ENCODE assay signal across 1 fruit fly cellular context in the genomic region with DNA sequence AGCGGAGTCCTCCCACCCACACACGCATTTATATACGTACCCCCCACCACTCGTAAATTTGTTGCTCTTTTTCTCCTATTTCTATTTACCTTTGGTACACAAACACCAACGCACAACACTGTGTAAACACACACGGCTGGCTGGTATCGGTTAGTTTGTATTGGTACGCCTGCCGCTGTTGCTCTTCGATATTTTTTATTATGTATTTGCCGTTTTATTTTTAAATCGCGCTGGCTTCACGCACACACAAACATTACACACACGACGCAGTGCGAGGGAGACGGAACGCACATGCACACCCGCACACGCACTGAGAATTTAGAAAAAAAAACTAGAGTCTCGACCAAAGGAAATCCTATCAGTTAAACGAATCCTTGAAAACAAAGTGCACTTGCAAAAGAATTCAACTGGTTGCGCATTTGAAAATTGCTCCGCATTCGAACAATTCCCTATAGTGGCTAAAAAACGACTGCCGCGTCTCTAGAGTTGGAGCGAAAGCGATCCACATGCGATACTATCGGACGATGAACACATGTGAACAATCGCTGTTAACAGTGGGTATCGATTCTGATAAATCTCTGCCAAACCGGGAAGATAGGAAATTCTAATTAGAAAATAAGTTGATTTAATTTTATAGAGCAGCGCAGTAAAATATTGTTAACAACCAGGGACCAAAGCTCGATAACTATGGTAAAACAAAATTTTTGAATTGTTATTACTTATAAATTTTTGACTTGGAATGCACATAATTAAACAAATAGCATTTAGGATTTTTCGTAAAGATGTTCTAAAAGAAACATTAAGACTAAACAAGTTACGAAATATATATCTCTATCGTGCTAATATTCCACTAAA.
A peak's percentile ranks its signal among the peaks of the same experiment; 100 is the strongest.
TF ChIP-seq lines count a peak whose summit lies in the region.

No protein-coding gene starts in this region.

TF ChIP-seq in whole organism, embryonic, 481 proteins besides CTCF, POLR2A, EP300 and RAD21 (continued from another document and continues in another):
- TF ChIP-seq fd96Cb (tag; optimal IDR thresholded peaks at IDR 0.05; lab: Kevin White, UChicago) (no peak), hb (GFP tag; IDR thresholded peaks at IDR 0.05; lab: Robert Waterston, UW; ENCODE audit: partially characterized antibody) (peak; percentile 96), emc (GFP tag; optimal IDR thresholded peaks at IDR 0.05; lab: Kevin White, UChicago) (no peak), schlank (tag; optimal IDR thresholded peaks at IDR 0.05; lab: Kevin White, UChicago) (peak; percentile 91), CG31388 (GFP tag; optimal IDR thresholded peaks at IDR 0.05; lab: Kevin White, UChicago) (no peak), CG33557 (GFP tag; optimal IDR thresholded peaks at IDR 0.05; lab: Kevin White, UChicago) (peak; percentile 94), sens-2 (GFP tag; IDR thresholded peaks at IDR 0.05; lab: Robert Waterston, UW) (peak; percentile 51; the same call in 1 of the 2 replicates), ftz-f1 (GFP tag; optimal IDR thresholded peaks at IDR 0.05; lab: Kevin White, UChicago) (peak; percentile 27), Poxn (GFP tag; IDR thresholded peaks at IDR 0.05; lab: Robert Waterston, UW) (no peak), CG12769 (tag; optimal IDR thresholded peaks at IDR 0.05; lab: Kevin White, UChicago) (peak; percentile 84), CG7745 (tag; optimal IDR thresholded peaks at IDR 0.05; lab: Kevin White, UChicago) (peak; percentile 84), Dip2 (GFP tag; IDR thresholded peaks at IDR 0.05; lab: Robert Waterston, UW) (no peak), CG7928 (GFP tag; optimal IDR thresholded peaks at IDR 0.05; lab: Kevin White, UChicago) (peak; percentile 49), br (optimal IDR thresholded peaks at IDR 0.05; lab: Kevin White, UChicago) (no peak), CG6791 (GFP tag; IDR thresholded peaks at IDR 0.05; lab: Robert Waterston, UW; ENCODE audit: partially characterized antibody) (peak; percentile 99), bcd (GFP tag; optimal IDR thresholded peaks at IDR 0.05; lab: Kevin White, UChicago) (peak; percentile 47), Ptx1 (GFP tag; IDR thresholded peaks at IDR 0.05; lab: Robert Waterston, UW) (no peak), row (GFP tag; IDR thresholded peaks at IDR 0.05; lab: Robert Waterston, UW) (no peak; the same call in 2 of the 3 replicates), Xbp1 (GFP tag; optimal IDR thresholded peaks at IDR 0.05; lab: Kevin White, UChicago) (no peak), Nf-YC (tag; optimal IDR thresholded peaks at IDR 0.05; lab: Kevin White, UChicago) (no peak), ab (GFP tag; optimal IDR thresholded peaks at IDR 0.05; lab: Kevin White, UChicago) (no peak), Mrtf (GFP tag; IDR thresholded peaks at IDR 0.05; lab: Robert Waterston, UW) (no peak), Optix (GFP tag; IDR thresholded peaks at IDR 0.05; lab: Robert Waterston, UW) (no peak), Aef1 (GFP tag; IDR thresholded peaks at IDR 0.05; lab: Robert Waterston, UW) (no peak), CG13123 (GFP tag; optimal IDR thresholded peaks at IDR 0.05; lab: Kevin White, UChicago) (peak; percentile 28), zf30C (GFP tag; optimal IDR thresholded peaks at IDR 0.05; lab: Kevin White, UChicago) (no peak), CG7556 (GFP tag; optimal IDR thresholded peaks at IDR 0.05; lab: Kevin White, UChicago) (peak; percentile 8), croc (GFP tag; conservative IDR thresholded peaks at IDR 0.05; lab: Robert Waterston, UW) (no peak), lola (GFP tag; optimal IDR thresholded peaks at IDR 0.05; lab: Kevin White, UChicago) (peak in 1 of 3 experiments; percentile 47), CG10209 (GFP tag; optimal IDR thresholded peaks at IDR 0.05; lab: Kevin White, UChicago) (peak; percentile 79), slp2 (GFP tag; optimal IDR thresholded peaks at IDR 0.05; lab: Kevin White, UChicago) (peak; percentile 50), Gug (GFP tag; IDR thresholded peaks at IDR 0.05; lab: Robert Waterston, UW) (peak; percentile 23; the same call in 1 of the 4 replicates), CG5953 (GFP tag; IDR thresholded peaks at IDR 0.05; lab: Robert Waterston, UW) (peak; percentile 57), CG18599 (GFP tag; optimal IDR thresholded peaks at IDR 0.05; lab: Kevin White, UChicago) (peak; percentile 85), bigmax (GFP tag; optimal IDR thresholded peaks at IDR 0.05; lab: Kevin White, UChicago) (peak; percentile 49), corto (GFP tag; optimal IDR thresholded peaks at IDR 0.05; lab: Kevin White, UChicago) (peak; percentile 56), aop (GFP tag; IDR thresholded peaks at IDR 0.05; lab: Robert Waterston, UW) (no peak), tll (GFP tag; optimal IDR thresholded peaks at IDR 0.05; lab: Kevin White, UChicago) (peak in 1 of 2 experiments; percentile 88), Adf1 (GFP tag; IDR thresholded peaks at IDR 0.05; lab: Robert Waterston, UW) (peak; percentile 33; the same call in 1 of the 2 replicates), Sry-δ (GFP tag; optimal IDR thresholded peaks at IDR 0.05; lab: Kevin White, UChicago) (peak; percentile 91), Nf-YA (GFP tag; IDR thresholded peaks at IDR 0.05; lab: Robert Waterston, UW) (peak; percentile 65), scrt (GFP tag; optimal IDR thresholded peaks at IDR 0.05; lab: Kevin White, UChicago) (peak; percentile 78), Pdp1 (GFP tag; optimal IDR thresholded peaks at IDR 0.05; lab: Kevin White, UChicago) (peak; percentile 23 to 79), CG14014 (GFP tag; IDR thresholded peaks at IDR 0.05; lab: Robert Waterston, UW) (peak; percentile 76; the same call in 1 of the 2 replicates), nerfin-1 (tag; optimal IDR thresholded peaks at IDR 0.05; lab: Kevin White, UChicago) (peak; percentile 75), Awh (GFP tag; IDR thresholded peaks at IDR 0.05; lab: Robert Waterston, UW) (peak; percentile 79), CG30431 (GFP tag; optimal IDR thresholded peaks at IDR 0.05; lab: Kevin White, UChicago) (peak; percentile 17), CG14050 (GFP tag; IDR thresholded peaks at IDR 0.05; lab: Robert Waterston, UW) (peak; percentile 22; the same call in 1 of the 3 replicates), Bdp1 (GFP tag; optimal IDR thresholded peaks at IDR 0.05; lab: Kevin White, UChicago) (peak; percentile 19), CG14441 (GFP tag; IDR thresholded peaks at IDR 0.05; lab: Robert Waterston, UW) (peak; percentile 25; the same call in 1 of the 2 replicates), knrl (GFP tag; IDR thresholded peaks at IDR 0.05; lab: Robert Waterston, UW; ENCODE audit: partially characterized antibody) (peak; percentile 95), CG15696 (tag; optimal IDR thresholded peaks at IDR 0.05; lab: Kevin White, UChicago) (peak; percentile 91), mld (GFP tag; IDR thresholded peaks at IDR 0.05; lab: Robert Waterston, UW; ENCODE audit: partially characterized antibody) (peak; percentile 97), pnt (GFP tag; optimal IDR thresholded peaks at IDR 0.05; lab: Kevin White, UChicago) (peak; percentile 30), Hey (tag; optimal IDR thresholded peaks at IDR 0.05; lab: Kevin White, UChicago) (peak; percentile 91), Fer2 (tag; optimal IDR thresholded peaks at IDR 0.05; lab: Kevin White, UChicago) (peak; percentile 51), CG30403 (GFP tag; optimal IDR thresholded peaks at IDR 0.05; lab: Kevin White, UChicago) (no peak), sc (optimal IDR thresholded peaks at IDR 0.05; lab: Kevin White, UChicago) (no peak), sc (GFP tag; optimal IDR thresholded peaks at IDR 0.05; lab: Kevin White, UChicago) (peak; percentile 57), NK7.1 (GFP tag; optimal IDR thresholded peaks at IDR 0.05; lab: Kevin White, UChicago) (peak; percentile 4), CG12219 (GFP tag; optimal IDR thresholded peaks at IDR 0.05; lab: Kevin White, UChicago) (peak; percentile 83), maf-S (GFP tag; optimal IDR thresholded peaks at IDR 0.05; lab: Kevin White, UChicago) (peak; percentile 72), Fer1 (GFP tag; optimal IDR thresholded peaks at IDR 0.05; lab: Kevin White, UChicago) (peak; percentile 91), zen (tag; optimal IDR thresholded peaks at IDR 0.05; lab: Kevin White, UChicago) (peak; percentile 49), CG1832 (GFP tag; optimal IDR thresholded peaks at IDR 0.05; lab: Kevin White, UChicago) (no peak), CG14667 (GFP tag; IDR thresholded peaks at IDR 0.05; lab: Robert Waterston, UW) (no peak), H15 (GFP tag; IDR thresholded peaks at IDR 0.05; lab: Robert Waterston, UW) (no peak), zen2 (GFP tag; IDR thresholded peaks at IDR 0.05; lab: Robert Waterston, UW; ENCODE audit: partially characterized antibody) (peak; percentile 95), CG11456 (GFP tag; IDR thresholded peaks at IDR 0.05; lab: Robert Waterston, UW) (peak; percentile 52; the same call in 2 of the 3 replicates), pan (optimal IDR thresholded peaks at IDR 0.05; lab: Kevin White, UChicago) (no peak), pan (GFP tag; optimal IDR thresholded peaks at IDR 0.05 in 1 of 2, IDR thresholded peaks at IDR 0.05 in 1 of 2) (peak in 1 of 2 experiments; percentile 28), CG4328 (GFP tag; optimal IDR thresholded peaks at IDR 0.05; lab: Kevin White, UChicago) (peak; percentile 90), HLHmδ (GFP tag; optimal IDR thresholded peaks at IDR 0.05; lab: Kevin White, UChicago) (peak; percentile 99), slbo (GFP tag; IDR thresholded peaks at IDR 0.05; lab: Robert Waterston, UW) (peak; percentile 26; the same call in 1 of the 2 replicates), onecut (GFP tag; IDR thresholded peaks at IDR 0.05; lab: Robert Waterston, UW) (peak; percentile 79), CG17829 (tag; optimal IDR thresholded peaks at IDR 0.05; lab: Kevin White, UChicago) (no peak), eve (GFP tag; optimal IDR thresholded peaks at IDR 0.05; lab: Kevin White, UChicago) (no peak), CG13296 (GFP tag; optimal IDR thresholded peaks at IDR 0.05; lab: Kevin White, UChicago) (peak; percentile 86), chinmo (GFP tag; IDR thresholded peaks at IDR 0.05; lab: Robert Waterston, UW; ENCODE audit: partially characterized antibody) (peak; percentile 98), CG4707 (GFP tag; optimal IDR thresholded peaks at IDR 0.05; lab: Kevin White, UChicago) (peak; percentile 93), CG8765 (GFP tag; IDR thresholded peaks at IDR 0.05; lab: Robert Waterston, UW) (no peak), CG10565 (GFP tag; optimal IDR thresholded peaks at IDR 0.05; lab: Kevin White, UChicago) (no peak), crc (GFP tag; optimal IDR thresholded peaks at IDR 0.05; lab: Kevin White, UChicago) (peak; percentile 42), CG7839 (tag; optimal IDR thresholded peaks at IDR 0.05; lab: Kevin White, UChicago) (peak; percentile 39), CG13775 (GFP tag; optimal IDR thresholded peaks at IDR 0.05; lab: Kevin White, UChicago) (peak; percentile 10), Dip3 (GFP tag; optimal IDR thresholded peaks at IDR 0.05; lab: Kevin White, UChicago) (peak; percentile 40), tap (tag; optimal IDR thresholded peaks at IDR 0.05; lab: Kevin White, UChicago) (peak; percentile 75), CG6689 (GFP tag; IDR thresholded peaks at IDR 0.05; lab: Robert Waterston, UW) (peak; percentile 24; the same call in 1 of the 2 replicates), dati (GFP tag; IDR thresholded peaks at IDR 0.05; lab: Robert Waterston, UW) (0 out of 2 replicates have a peak, but pooled peaks have one; percentile 24), CG10267 (tag; optimal IDR thresholded peaks at IDR 0.05; lab: Kevin White, UChicago) (peak; percentile 3), CG33213 (GFP tag; optimal IDR thresholded peaks at IDR 0.05; lab: Kevin White, UChicago) (peak; percentile 46), bab2 (GFP tag; optimal IDR thresholded peaks at IDR 0.05; lab: Kevin White, UChicago) (peak; percentile 58), CG6683 (GFP tag; optimal IDR thresholded peaks at IDR 0.05; lab: Kevin White, UChicago) (peak; percentile 68), lilli (GFP tag; optimal IDR thresholded peaks at IDR 0.05; lab: Kevin White, UChicago) (no peak), CG4854 (GFP tag; optimal IDR thresholded peaks at IDR 0.05; lab: Kevin White, UChicago) (peak; percentile 55), sr (GFP tag; IDR thresholded peaks at IDR 0.05; lab: Robert Waterston, UW) (peak; percentile 89), CG15011 (GFP tag; optimal IDR thresholded peaks at IDR 0.05; lab: Kevin White, UChicago) (peak; percentile 81), Rfx (GFP tag; IDR thresholded peaks at IDR 0.05; lab: Robert Waterston, UW) (peak; percentile 42), Jarid2 (GFP tag; optimal IDR thresholded peaks at IDR 0.05; lab: Kevin White, UChicago) (peak; percentile 93), Drgx (GFP tag; IDR thresholded peaks at IDR 0.05; lab: Robert Waterston, UW) (peak; percentile 27), btn (GFP tag; optimal IDR thresholded peaks at IDR 0.05; lab: Kevin White, UChicago) (peak; percentile 49), HmgD (GFP tag; optimal IDR thresholded peaks at IDR 0.05; lab: Kevin White, UChicago) (peak; percentile 66), CG16863 (GFP tag; optimal IDR thresholded peaks at IDR 0.05; lab: Kevin White, UChicago) (peak; percentile 61), CG1602 (GFP tag; optimal IDR thresholded peaks at IDR 0.05; lab: Kevin White, UChicago) (no peak), ac (GFP tag; optimal IDR thresholded peaks at IDR 0.05; lab: Kevin White, UChicago) (peak; percentile 92), HHEX (GFP tag; optimal IDR thresholded peaks at IDR 0.05; lab: Kevin White, UChicago) (peak; percentile 90), pros (GFP tag; optimal IDR thresholded peaks at IDR 0.05; lab: Kevin White, UChicago) (peak; percentile 32), peb (GFP tag; IDR thresholded peaks at IDR 0.05; lab: Robert Waterston, UW) (no peak), seq (GFP tag; IDR thresholded peaks at IDR 0.05; lab: Robert Waterston, UW) (peak; percentile 62; the same call in 1 of the 2 replicates), gcm (GFP tag; optimal IDR thresholded peaks at IDR 0.05; lab: Kevin White, UChicago) (peak; percentile 81), wek (GFP tag; optimal IDR thresholded peaks at IDR 0.05; lab: Kevin White, UChicago) (peak; percentile 94), CG12236 (GFP tag; optimal IDR thresholded peaks at IDR 0.05; lab: Kevin White, UChicago) (peak; percentile 84), NfI (GFP tag; optimal IDR thresholded peaks at IDR 0.05; lab: Kevin White, UChicago) (peak; percentile 74), CG34376 (GFP tag; optimal IDR thresholded peaks at IDR 0.05; lab: Kevin White, UChicago) (peak; percentile 85), CG10366 (GFP tag; IDR thresholded peaks at IDR 0.05; lab: Robert Waterston, UW) (no peak), CG10462 (GFP tag; optimal IDR thresholded peaks at IDR 0.05; lab: Kevin White, UChicago) (peak; percentile 30), NFAT (GFP tag; IDR thresholded peaks at IDR 0.05; lab: Robert Waterston, UW) (peak; percentile 11; the same call in 1 of the 2 replicates), az2 (GFP tag; optimal IDR thresholded peaks at IDR 0.05; lab: Kevin White, UChicago) (no peak), CG10431 (GFP tag; optimal IDR thresholded peaks at IDR 0.05; lab: Kevin White, UChicago) (peak; percentile 88)
